Worm (Caenorhabditis elegans) whole organism, mixed stage, embryonic: ENCODE measurements around the gene col-89.
A peak's percentile ranks its signal among the peaks of the same experiment; 100 is the strongest.

Experiments
- ceh-43 ChIP-seq: fragments of 200-800 bp; sonication (Bioruptor generic); optimal IDR thresholded peaks from 2 replicates; lab custom pipeline; 2018; ENCODE audit warnings: mild to moderate bottlenecking, missing genetic modification characterization, moderate library complexity, missing compliant biosample characterization
- nhr-12 ChIP-seq: fragments of 150-350 bp; optimal IDR thresholded peaks from 2 replicates; lab custom pipeline; 2014; ENCODE audit warnings: missing biosample characterization, missing genetic modification characterization
- nhr-28 ChIP-seq: fragments of 150-350 bp; optimal IDR thresholded peaks from 2 replicates; lab custom pipeline; 2014; ENCODE audit warnings: missing biosample characterization, missing genetic modification characterization
- pha-4 ChIP-seq: fragments of 150-350 bp; optimal IDR thresholded peaks from 2 replicates; lab custom pipeline; 2018; ENCODE audit warnings: missing biosample characterization, missing genetic modification reagents, missing genetic modification characterization

DNA sequence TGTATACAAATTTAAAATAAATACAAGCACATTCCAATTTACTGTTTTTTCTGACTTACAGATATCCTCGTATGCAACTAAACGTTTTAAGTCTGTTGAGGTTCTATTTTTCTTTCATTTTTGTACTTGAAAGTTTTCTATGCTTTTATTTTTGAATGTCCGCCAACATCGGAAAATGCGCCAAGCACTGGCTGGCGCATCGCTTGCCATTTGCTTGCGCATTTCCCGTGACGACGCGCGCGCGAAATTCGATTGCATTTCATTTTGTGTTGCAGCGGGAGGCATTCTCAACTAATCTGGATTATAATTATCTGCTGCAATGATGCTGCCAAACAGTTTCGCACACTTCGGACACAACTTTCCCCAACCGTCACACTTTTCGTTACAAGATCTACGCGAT, 9.1 kb downstream of the col-89 start, which contains the start of gene fbxl-2:
- TF ChIP-seq ceh-43 (peak; percentile 68), nhr-28 (tag; lab: Kevin White, UChicago) (no peak), nhr-12 (peak; percentile 63), pha-4 (tag; lab: Kevin White, UChicago) (peak; percentile 94)
